Fruit fly (Drosophila melanogaster) whole organism, embryonic: Measurements from ENCODE around the gene spidey.

Experiments
- Abd-B ChIP-seq: fragments of 200-800 bp; sonication (Bioruptor generic); optimal IDR thresholded peaks from 2 replicates; lab custom pipeline; 2018; ENCODE audit warnings: missing biosample characterization, mild to moderate bottlenecking, missing genetic modification characterization, moderate library complexity
- Adf1 ChIP-seq: fragments of 200-800 bp; sonication (Bioruptor generic); IDR thresholded peaks from 2 replicates; pipeline ENCODE4 v1.3.6; 2022; ENCODE audit warnings: missing biosample characterization, missing genetic modification characterization
- CG11723 ChIP-seq: fragments of 200-800 bp; sonication (Bioruptor generic); optimal IDR thresholded peaks from 2 replicates; lab custom pipeline; 2017; ENCODE audit warnings: missing biosample characterization, mild to moderate bottlenecking, missing genetic modification characterization
- CG12299 ChIP-seq: fragments of 200-800 bp; sonication (Bioruptor generic); optimal IDR thresholded peaks from 2 replicates; lab custom pipeline; 2018; ENCODE audit warnings: missing biosample characterization, mild to moderate bottlenecking, missing genetic modification characterization
- CG13775 ChIP-seq: fragments of 200-800 bp; sonication (Bioruptor generic); optimal IDR thresholded peaks from 3 replicates; lab custom pipeline; 2017; ENCODE audit warnings: missing biosample characterization, mild to moderate bottlenecking, missing genetic modification characterization
- CG15514 ChIP-seq: fragments of 200-800 bp; sonication (Bioruptor generic); optimal IDR thresholded peaks from 3 replicates; lab custom pipeline; 2017; ENCODE audit warnings: missing biosample characterization, missing genetic modification characterization, mild to moderate bottlenecking, moderate library complexity, missing genetic modification reagents
- CG16815 ChIP-seq: fragments of 200-800 bp; sonication (Bioruptor generic); optimal IDR thresholded peaks from 3 replicates; lab custom pipeline; 2017; ENCODE audit warnings: missing biosample characterization, mild to moderate bottlenecking, missing genetic modification characterization
- CG17359 ChIP-seq: fragments of 200-800 bp; sonication (Bioruptor generic); optimal IDR thresholded peaks from 3 replicates; lab custom pipeline; 2018; ENCODE audit warnings: missing biosample characterization, mild to moderate bottlenecking, missing genetic modification characterization, moderate library complexity
- CG17385 ChIP-seq: fragments of 200-800 bp; sonication (Bioruptor generic); optimal IDR thresholded peaks from 3 replicates; lab custom pipeline; 2018; ENCODE audit warnings: missing biosample characterization, mild to moderate bottlenecking, missing genetic modification characterization
- CG1792 ChIP-seq: fragments of 200-800 bp; sonication (Bioruptor generic); optimal IDR thresholded peaks from 2 replicates; lab custom pipeline; 2016; ENCODE audit warnings: missing biosample characterization, missing genetic modification characterization
- CG2202 ChIP-seq: fragments of 200-800 bp; sonication (Bioruptor generic); optimal IDR thresholded peaks from 2 replicates; lab custom pipeline; 2018; ENCODE audit warnings: missing biosample characterization, mild to moderate bottlenecking, missing genetic modification characterization
- CG2712 ChIP-seq: fragments of 200-800 bp; optimal IDR thresholded peaks from 3 replicates; lab custom pipeline; 2019; ENCODE audit warnings: missing biosample characterization, mild to moderate bottlenecking, missing genetic modification characterization, moderate library complexity
- CG3407 ChIP-seq: fragments of 200-800 bp; sonication (Bioruptor generic); optimal IDR thresholded peaks from 2 replicates; lab custom pipeline; 2018; ENCODE audit warnings: missing biosample characterization, mild to moderate bottlenecking, missing genetic modification characterization
- CG34422 ChIP-seq: fragments of 200-800 bp; sonication (Bioruptor generic); IDR thresholded peaks from 3 replicates; pipeline ENCODE4 v1.3.6; 2022; ENCODE audit warnings: missing biosample characterization, missing genetic modification characterization
- CG4424 ChIP-seq: fragments of 200-800 bp; sonication (Bioruptor generic); optimal IDR thresholded peaks from 3 replicates; lab custom pipeline; 2016; ENCODE audit warnings: missing biosample characterization, missing genetic modification characterization
- CG4617 ChIP-seq: fragments of 200-800 bp; sonication (Bioruptor generic); optimal IDR thresholded peaks from 3 replicates; lab custom pipeline; 2016; ENCODE audit warnings: missing biosample characterization, missing genetic modification characterization, borderline replicate concordance
- CG5245 ChIP-seq: fragments of 200-800 bp; sonication (Bioruptor generic); optimal IDR thresholded peaks from 3 replicates; lab custom pipeline; 2016; ENCODE audit warnings: missing biosample characterization, missing genetic modification characterization
- CG6272 ChIP-seq: fragments of 200-800 bp; sonication (Bioruptor generic); IDR thresholded peaks from 2 replicates; pipeline ENCODE4 v1.3.6; 2022; ENCODE audit warnings: missing biosample characterization, missing genetic modification characterization
- CG8290 ChIP-seq, 3 experiments: fragments of 200-800 bp; sonication (Bioruptor generic); optimal IDR thresholded peaks; 2 replicates each; lab custom pipeline; 2016 to 2019; ENCODE audit warnings: missing biosample characterization in 3 of 3, missing genetic modification characterization in 3 of 3, mild to moderate bottlenecking in 2 of 3, moderate library complexity in 1 of 3
- CG9609 ChIP-seq: fragments of 200-800 bp; sonication (Bioruptor generic); optimal IDR thresholded peaks from 3 replicates; lab custom pipeline; 2016; ENCODE audit warnings: missing biosample characterization, missing genetic modification characterization
- CHES-1-like ChIP-seq: fragments of 200-800 bp; sonication (Bioruptor generic); optimal IDR thresholded peaks from 2 replicates; lab custom pipeline; 2016; ENCODE audit warnings: missing biosample characterization, missing genetic modification characterization
- H2.0 ChIP-seq: fragments of 200-800 bp; sonication (Bioruptor generic); IDR thresholded peaks from 2 replicates; pipeline ENCODE4 v1.3.6; 2022; ENCODE audit warnings: missing biosample characterization, missing genetic modification characterization
- HmgZ ChIP-seq: fragments of 200-800 bp; sonication (Bioruptor generic); optimal IDR thresholded peaks from 2 replicates; lab custom pipeline; 2018; ENCODE audit warnings: missing biosample characterization, mild to moderate bottlenecking, missing genetic modification characterization
- Hmr ChIP-seq: fragments of 200-800 bp; sonication (Bioruptor generic); optimal IDR thresholded peaks from 3 replicates; lab custom pipeline; 2017; ENCODE audit warnings: mild to moderate bottlenecking, missing biosample characterization, missing genetic modification reagents, missing genetic modification characterization
- Hr3 ChIP-seq: fragments of 200-800 bp; sonication (Bioruptor generic); optimal IDR thresholded peaks from 3 replicates; lab custom pipeline; 2016; ENCODE audit warnings: missing biosample characterization, missing genetic modification characterization
- Med ChIP-seq: fragments of 200-800 bp; sonication (Bioruptor generic); peaks from one replicate; lab custom pipeline; 2016; ENCODE audit warnings: missing biosample characterization, missing genetic modification characterization, mild to moderate bottlenecking, inconsistent platforms, moderate library complexity
- NfI ChIP-seq: fragments of 200-800 bp; sonication (Bioruptor generic); optimal IDR thresholded peaks from 3 replicates; lab custom pipeline; 2018; ENCODE audit warnings: missing biosample characterization, mild to moderate bottlenecking, missing genetic modification characterization, moderate library complexity
- Rfx ChIP-seq: fragments of 200-800 bp; sonication (Bioruptor generic); IDR thresholded peaks from 2 replicates; pipeline ENCODE4 v1.3.6; 2022; ENCODE audit warnings: missing biosample characterization, missing genetic modification characterization
- Sry-β ChIP-seq: fragments of 200-800 bp; sonication (Bioruptor generic); optimal IDR thresholded peaks from 2 replicates; lab custom pipeline; 2018; ENCODE audit warnings: missing biosample characterization, mild to moderate bottlenecking, missing genetic modification characterization, moderate library complexity
- ase ChIP-seq: fragments of 200-800 bp; sonication (Bioruptor generic); IDR thresholded peaks from 3 replicates; pipeline ENCODE4 v1.3.6; 2022; ENCODE audit warnings: missing biosample characterization, missing genetic modification characterization
- ash1 ChIP-seq: fragments of 200-800 bp; sonication (Bioruptor generic); optimal IDR thresholded peaks from 2 replicates; lab custom pipeline; 2018; ENCODE audit warnings: missing biosample characterization, mild to moderate bottlenecking, missing genetic modification characterization
- ato ChIP-seq: fragments of 200-800 bp; sonication (Bioruptor generic); IDR thresholded peaks from 2 replicates; pipeline ENCODE4 v1.3.6; 2022; ENCODE audit warnings: missing biosample characterization, missing genetic modification characterization; ENCODE audit not compliant: partially characterized antibody
- az2 ChIP-seq: fragments of 200-800 bp; sonication (Bioruptor generic); optimal IDR thresholded peaks from 3 replicates; lab custom pipeline; 2016; ENCODE audit warnings: missing biosample characterization, missing genetic modification characterization
- br ChIP-seq: fragments of >200 bp; optimal IDR thresholded peaks from 2 replicates; lab custom pipeline; 2017
- cato ChIP-seq: fragments of 200-800 bp; sonication (Bioruptor generic); optimal IDR thresholded peaks from 2 replicates; lab custom pipeline; 2016; ENCODE audit warnings: missing biosample characterization, missing genetic modification characterization, borderline replicate concordance
- chif ChIP-seq, 2 experiments: fragments of 200-800 bp; sonication (Bioruptor generic); optimal IDR thresholded peaks; 3 replicates each; lab custom pipeline; 2016; ENCODE audit warnings: missing biosample characterization in 2 of 2, missing genetic modification characterization in 2 of 2
- da ChIP-seq: fragments of 200-800 bp; sonication (Bioruptor generic); optimal IDR thresholded peaks from 2 replicates; lab custom pipeline; 2016; ENCODE audit warnings: missing biosample characterization, missing genetic modification characterization
- dpn ChIP-seq, 2 experiments: fragments of 200-800 bp; sonication (Bioruptor generic); optimal IDR thresholded peaks; 3 replicates each; lab custom pipeline; 2016; ENCODE audit warnings: missing biosample characterization in 2 of 2, missing genetic modification characterization in 2 of 2
- emc ChIP-seq: fragments of 200-800 bp; sonication (Bioruptor generic); optimal IDR thresholded peaks from 2 replicates; lab custom pipeline; 2016; ENCODE audit warnings: missing biosample characterization, missing genetic modification characterization
- eyg ChIP-seq: fragments of 200-800 bp; sonication (Bioruptor generic); optimal IDR thresholded peaks from 3 replicates; lab custom pipeline; 2016; ENCODE audit warnings: missing biosample characterization, missing genetic modification characterization
- mam ChIP-seq: fragments of 200-800 bp; sonication (Bioruptor generic); optimal IDR thresholded peaks from 3 replicates; lab custom pipeline; 2016; ENCODE audit warnings: missing biosample characterization, missing genetic modification characterization
- nerfin-2 ChIP-seq: fragments of 200-800 bp; sonication (Bioruptor generic); IDR thresholded peaks from 2 replicates; pipeline ENCODE4 v1.3.6; 2022; ENCODE audit warnings: missing biosample characterization, missing genetic modification characterization; ENCODE audit not compliant: partially characterized antibody
- nmo ChIP-seq: fragments of 200-800 bp; sonication (Bioruptor generic); optimal IDR thresholded peaks from 2 replicates; lab custom pipeline; 2018; ENCODE audit warnings: missing biosample characterization, mild to moderate bottlenecking, missing genetic modification characterization, moderate library complexity
- prd ChIP-seq, 3 experiments: fragments of >200 bp in 2 of 3; fragments of 200-800 bp in 1 of 3; sonication (Bioruptor generic) in 1 of 3; optimal IDR thresholded peaks in 2 of 3; IDR thresholded peaks in 1 of 3; 2 replicates in 2 of 3; 3 replicates in 1 of 3; pipeline versions ENCODE4 v1.3.6 to Lab custom; 2017 to 2022; ENCODE audit warnings: missing biosample characterization in 1 of 3, missing genetic modification characterization in 1 of 3
- so ChIP-seq: fragments of 200-800 bp; sonication (Bioruptor generic); IDR thresholded peaks from 3 replicates; pipeline ENCODE4 v1.3.6; 2022; ENCODE audit warnings: missing biosample characterization, missing genetic modification characterization
- ttk ChIP-seq: fragments of 200-800 bp; sonication (Bioruptor generic); IDR thresholded peaks from 2 replicates; pipeline ENCODE4 v2.1.2; 2022; ENCODE audit warnings: missing biosample characterization, missing genetic modification characterization
- usp ChIP-seq: fragments of >200 bp; optimal IDR thresholded peaks from 2 replicates; lab custom pipeline; 2017; ENCODE audit warnings: missing biosample characterization, missing genetic modification characterization
- vfl ChIP-seq: fragments of 200-800 bp; sonication (Bioruptor generic); optimal IDR thresholded peaks from 2 replicates; lab custom pipeline; 2016; ENCODE audit warnings: missing biosample characterization, missing genetic modification characterization

Gene spidey

dm6 chrX:7944772-7945722, 36.3 kb downstream of the spidey start (continued):
- TF ChIP-seq CG17385 (GFP tag; lab: Kevin White, UChicago) (no peak), usp (GFP tag; lab: Kevin White, UChicago) (no peak), ato (no peak), CG12299 (tag; lab: Kevin White, UChicago) (no peak), CG2202 (tag; lab: Kevin White, UChicago) (no peak), CG4424 (GFP tag; lab: Kevin White, UChicago) (peak; percentile 17), CG5245 (GFP tag; lab: Kevin White, UChicago) (no peak), Rfx (GFP tag; lab: Robert Waterston, UW) (peak; percentile 56), emc (GFP tag; lab: Kevin White, UChicago) (no peak), CG15514 (peak; percentile 26), CG3407 (no peak), nerfin-2 (GFP tag; lab: Robert Waterston, UW) (no peak), nmo (GFP tag; lab: Kevin White, UChicago) (peak; percentile 24), Med (GFP tag; lab: Kevin White, UChicago) (peak; percentile 85), Hmr (peak; percentile 27), mam (GFP tag; lab: Kevin White, UChicago) (peak; percentile 28), vfl (GFP tag; lab: Kevin White, UChicago) (peak; percentile 17), Sry-β (GFP tag; lab: Kevin White, UChicago) (no peak), chif (GFP tag; optimal IDR thresholded peaks at IDR 0.05; lab: Kevin White, UChicago) (peak in 1 of 2 experiments; percentile 46), CG1792 (GFP tag; lab: Kevin White, UChicago) (no peak), az2 (GFP tag; lab: Kevin White, UChicago) (no peak), CG8290 (GFP tag; optimal IDR thresholded peaks at IDR 0.05; lab: Kevin White, UChicago) (no peak), CG8290 (tag; optimal IDR thresholded peaks at IDR 0.05; lab: Kevin White, UChicago) (peak in 1 of 2 experiments; percentile 58), so (GFP tag; lab: Robert Waterston, UW) (no peak), Hr3 (GFP tag; lab: Kevin White, UChicago) (no peak), CG16815 (GFP tag; lab: Kevin White, UChicago) (no peak), CG2712 (tag; lab: Kevin White, UChicago) (peak; percentile 23), ttk (GFP tag; lab: Robert Waterston, UW) (no peak), prd (optimal IDR thresholded peaks at IDR 0.05; lab: Kevin White, UChicago) (no peak), prd (GFP tag; IDR thresholded peaks at IDR 0.05; lab: Robert Waterston, UW) (peak; percentile 34; the same call in 1 of the 3 replicates), Abd-B (GFP tag; lab: Kevin White, UChicago) (no peak), NfI (GFP tag; lab: Kevin White, UChicago) (peak; percentile 36), CG6272 (no peak), cato (GFP tag; lab: Kevin White, UChicago) (no peak), CG9609 (GFP tag; lab: Kevin White, UChicago) (no peak), dpn (GFP tag; optimal IDR thresholded peaks at IDR 0.05; lab: Kevin White, UChicago) (peak in 1 of 2 experiments; percentile 28), eyg (GFP tag; lab: Kevin White, UChicago) (no peak), CG34422 (GFP tag; lab: Robert Waterston, UW) (no peak), H2.0 (no peak), CHES-1-like (GFP tag; lab: Kevin White, UChicago) (no peak), ash1 (GFP tag; lab: Kevin White, UChicago) (no peak), ase (GFP tag; lab: Robert Waterston, UW) (no peak), da (GFP tag; lab: Kevin White, UChicago) (no peak), CG17359 (tag; lab: Kevin White, UChicago) (peak; percentile 27), CG13775 (no peak), br (lab: Kevin White, UChicago) (no peak), HmgZ (tag; lab: Kevin White, UChicago) (peak; percentile 14), CG11723 (GFP tag; lab: Kevin White, UChicago) (no peak), Adf1 (GFP tag; lab: Robert Waterston, UW) (peak; percentile 50; the same call in 1 of the 2 replicates), CG4617 (GFP tag; lab: Kevin White, UChicago) (no peak)
